Worm (Caenorhabditis elegans) whole organism, early embryonic: Measurements from ENCODE around the gene C10A4.9.

Experiments
- F13C5.2 ChIP-seq: sonication (generic microtip); optimal IDR thresholded peaks from 2 replicates; lab custom pipeline; 2017; ENCODE audit warnings: mild to moderate bottlenecking, missing genetic modification characterization, inconsistent platforms, missing compliant biosample characterization
- ama-1 ChIP-seq: fragments of 150-350 bp; optimal IDR thresholded peaks from 2 replicates; lab custom pipeline; 2014
- ceh-36 ChIP-seq: sonication (generic microtip); optimal IDR thresholded peaks from 2 replicates; lab custom pipeline; 2016; ENCODE audit warnings: missing genetic modification characterization, inconsistent platforms, missing compliant biosample characterization
- hmbx-1 ChIP-seq: sonication (generic microtip); optimal IDR thresholded peaks from 2 replicates; lab custom pipeline; 2016; ENCODE audit warnings: mild to moderate bottlenecking, missing genetic modification characterization, missing compliant biosample characterization
- hmg-4 ChIP-seq: fragments of 200-800 bp; sonication (Bioruptor generic); optimal IDR thresholded peaks from 2 replicates; lab custom pipeline; 2018; ENCODE audit warnings: mild to moderate bottlenecking, missing genetic modification characterization, missing compliant biosample characterization
- scrt-1 ChIP-seq: fragments of 200-800 bp; sonication (Bioruptor generic); IDR thresholded peaks from 2 replicates; pipeline ENCODE4 v1.3.6; 2022; ENCODE audit warnings: missing genetic modification characterization, missing compliant biosample characterization

- TF ChIP-seq hmbx-1 (tag; lab: Kevin White, UChicago) (no peak), ama-1 (lab: Kevin White, UChicago) (no peak), ceh-36 (tag; lab: Kevin White, UChicago) (no peak), F13C5.2 (tag; lab: Kevin White, UChicago) (no peak), hmg-4 (peak; percentile 16), scrt-1 (GFP tag; lab: Robert Waterston, UW) (no peak)
Measured at ce11 chrX:7455960-7456359, 35.3 kb downstream of the C10A4.9 start.
